Fruit fly (Drosophila melanogaster): ENCODE measurements around the gene CG17328.

dm6 chr2L:16271486-16271806 lies 28.3 kb upstream of the CG17328 start:
- no peak for TF ChIP-seq CTCF (optimal IDR thresholded peaks at IDR 0.05)
- no peak for TF ChIP-seq CG8478 (optimal IDR thresholded peaks at IDR 0.05)
